Fruit fly (Drosophila melanogaster) Kc167 (cell line): Measurements from ENCODE around the gene CG11162.

Experiments used
- Myc ChIP-seq: fragments of >200 bp; optimal IDR thresholded peaks from 2 replicates; lab custom pipeline; 2017; ENCODE audit warnings: missing external identifiers
- Sin3A ChIP-seq: fragments of >200 bp; optimal IDR thresholded peaks from 2 replicates; lab custom pipeline; 2018; ENCODE audit warnings: missing external identifiers
- h ChIP-seq: fragments of >200 bp; optimal IDR thresholded peaks from 3 replicates; lab custom pipeline; 2018; ENCODE audit warnings: missing external identifiers
- insv ChIP-seq: fragments of >200 bp; optimal IDR thresholded peaks from 3 replicates; lab custom pipeline; 2018; ENCODE audit warnings: missing external identifiers
- psq ChIP-seq: fragments of >200 bp; optimal IDR thresholded peaks from 2 replicates; lab custom pipeline; 2017; ENCODE audit warnings: missing external identifiers
- ttk ChIP-seq: sonication (Bioruptor generic); optimal IDR thresholded peaks from 2 replicates; lab custom pipeline; 2017; ENCODE audit warnings: missing external identifiers

Gene CG11162

DNA sequence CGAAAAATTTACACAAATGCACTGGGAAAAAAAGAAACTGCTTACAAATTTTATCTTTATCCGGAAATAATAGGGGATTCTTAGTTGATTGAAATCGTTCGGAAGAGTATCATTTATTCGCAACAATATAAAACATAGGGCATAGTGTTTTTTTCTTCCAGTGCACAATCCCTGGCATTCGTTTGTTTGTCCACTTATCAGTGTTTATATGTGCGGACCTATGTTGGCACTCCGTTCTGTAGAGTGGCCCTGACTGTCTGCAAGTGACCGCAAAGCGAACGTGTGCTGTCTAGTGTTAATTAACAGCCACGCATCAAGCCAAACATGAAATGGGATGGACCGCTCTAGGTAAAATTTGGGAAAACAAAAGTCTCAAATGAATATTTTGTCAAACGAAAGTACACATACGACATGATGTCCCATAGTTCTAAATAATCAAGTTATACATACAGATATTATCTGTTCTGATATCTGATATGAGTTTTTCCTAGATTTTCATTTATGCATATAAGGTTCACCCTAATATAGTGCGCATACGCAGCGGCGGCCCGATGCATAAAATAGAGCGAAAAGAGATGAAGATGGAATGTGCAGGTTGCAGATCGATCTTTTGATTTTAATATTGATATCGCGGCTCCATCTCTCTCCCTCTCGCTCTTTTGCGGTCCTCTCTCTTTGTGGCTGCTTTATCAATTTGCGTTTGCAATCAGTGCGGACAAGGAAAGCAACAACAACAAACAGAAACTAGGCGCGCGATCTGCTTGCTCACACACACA is 35.4 kb upstream of the CG11162 start:
- TF ChIP-seq Myc (lab: Kevin White, UChicago) (no peak), ttk (lab: Kevin White, UChicago) (no peak), insv (lab: Kevin White, UChicago) (no peak), psq (lab: Kevin White, UChicago) (no peak), h (lab: Kevin White, UChicago) (no peak), Sin3A (no peak)

dm6 chrX:13641891-13642617 is 34.6 kb upstream of the CG11162 start:
- no peak for TF ChIP-seq Myc (lab: Kevin White, UChicago)
- no peak for TF ChIP-seq insv (lab: Kevin White, UChicago)
- no peak for TF ChIP-seq Sin3A
- no peak for TF ChIP-seq h (lab: Kevin White, UChicago)
- TF ChIP-seq psq (lab: Kevin White, UChicago), result no peak
- no peak for TF ChIP-seq ttk (lab: Kevin White, UChicago)

- TF ChIP-seq psq (lab: Kevin White, UChicago) (no peak), Myc (lab: Kevin White, UChicago) (no peak), h (lab: Kevin White, UChicago) (no peak), insv (lab: Kevin White, UChicago) (no peak), Sin3A (no peak)
These were observed 32.7 kb upstream of the CG11162 start for dm6 chrX:13643961-13644360.

DNA sequence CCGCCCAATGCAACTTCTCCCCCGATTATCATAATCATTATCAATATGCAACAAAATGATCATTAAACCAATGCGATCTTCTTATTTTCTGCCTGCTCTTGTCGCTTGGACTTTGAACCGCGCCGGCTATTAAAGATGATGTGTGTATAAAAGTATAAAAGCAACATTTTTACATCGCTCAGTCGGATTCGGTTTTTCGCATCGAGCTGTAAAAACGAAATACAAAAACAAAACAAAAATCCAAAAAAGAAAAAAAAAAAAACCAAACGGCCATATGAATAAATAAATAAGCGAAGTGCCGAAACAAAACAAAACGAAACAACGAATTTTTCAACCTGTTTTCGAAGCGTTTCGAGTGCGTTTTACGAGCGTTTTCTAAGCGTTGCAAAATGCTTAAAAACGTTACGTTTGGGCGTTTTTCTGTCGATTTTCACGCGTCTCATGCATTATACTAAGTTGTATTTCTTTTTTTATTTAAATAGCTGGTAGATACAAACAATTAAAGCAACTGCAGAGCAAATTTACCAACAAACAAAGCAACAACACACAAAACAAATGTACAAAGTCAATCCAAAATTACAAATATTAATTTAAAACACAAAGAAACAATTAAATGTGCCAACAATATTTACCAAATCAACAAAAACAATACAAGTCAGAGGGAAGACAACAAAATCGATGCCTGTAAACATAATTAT is 31.8 kb upstream of the CG11162 start:
- no peak for TF ChIP-seq h (lab: Kevin White, UChicago)
- no peak for TF ChIP-seq insv (lab: Kevin White, UChicago)
- no peak for TF ChIP-seq Sin3A
- TF ChIP-seq Myc (lab: Kevin White, UChicago), result no peak
- TF ChIP-seq psq (lab: Kevin White, UChicago), result no peak
- no peak for TF ChIP-seq ttk (lab: Kevin White, UChicago)

DNA sequence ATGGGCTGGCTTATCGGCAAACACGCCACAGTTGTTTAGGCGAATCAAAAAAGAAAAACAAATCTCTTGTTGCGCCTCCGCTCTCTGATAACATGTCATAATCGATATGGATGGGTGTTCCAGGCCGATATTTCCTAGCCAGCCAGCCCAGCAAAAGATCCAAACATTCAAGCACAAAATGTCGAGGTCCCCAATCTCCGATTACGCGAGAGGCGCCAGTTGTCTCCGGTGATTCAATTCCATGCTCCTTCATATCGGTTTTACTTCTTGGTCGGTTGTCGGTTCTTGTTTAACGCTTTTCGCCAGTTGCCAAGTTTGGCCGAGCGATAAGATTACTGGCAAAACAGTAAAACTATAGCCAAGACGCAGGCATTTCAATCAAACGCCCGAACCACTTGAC is 30.5 kb upstream of the CG11162 start:
- no peak for TF ChIP-seq Myc (lab: Kevin White, UChicago)

dm6 chrX:13648819-13649218 is 27.9 kb upstream of the CG11162 start:
- no peak for TF ChIP-seq insv (lab: Kevin White, UChicago)
- TF ChIP-seq psq (lab: Kevin White, UChicago), result no peak
- no peak for TF ChIP-seq ttk (lab: Kevin White, UChicago)
- no peak for TF ChIP-seq Myc (lab: Kevin White, UChicago)
- TF ChIP-seq h (lab: Kevin White, UChicago), result no peak
- TF ChIP-seq Sin3A, result no peak

dm6 chrX:13649801-13650200 is 26.9 kb upstream of the CG11162 start:
- TF ChIP-seq insv (lab: Kevin White, UChicago), result no peak
- no peak for TF ChIP-seq psq (lab: Kevin White, UChicago)
- no peak for TF ChIP-seq ttk (lab: Kevin White, UChicago)
- TF ChIP-seq Sin3A, result no peak
- no peak for TF ChIP-seq Myc (lab: Kevin White, UChicago)
- TF ChIP-seq h (lab: Kevin White, UChicago), result no peak

DNA sequence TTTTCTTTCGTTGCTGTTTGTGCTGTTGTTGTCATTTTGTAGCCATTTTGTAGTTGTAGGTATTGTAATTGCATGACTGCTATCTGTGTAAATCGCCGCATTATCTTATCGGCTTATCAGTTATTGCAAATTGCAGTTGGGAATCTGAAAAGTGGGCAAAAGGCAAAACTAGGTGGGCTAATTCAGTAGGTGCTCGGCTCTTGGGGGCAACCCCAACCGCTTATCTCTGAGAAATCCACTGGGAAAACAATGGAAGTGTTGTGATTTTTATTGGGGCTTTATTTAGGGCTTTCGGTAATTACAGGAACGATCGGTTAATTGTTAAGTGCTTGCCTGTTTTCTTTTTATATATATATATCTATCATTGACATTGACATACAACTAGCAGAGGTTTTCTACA is 25.5 kb upstream of the CG11162 start:
- TF ChIP-seq h (lab: Kevin White, UChicago), result no peak
- no peak for TF ChIP-seq insv (lab: Kevin White, UChicago)
- TF ChIP-seq Sin3A, result no peak

DNA sequence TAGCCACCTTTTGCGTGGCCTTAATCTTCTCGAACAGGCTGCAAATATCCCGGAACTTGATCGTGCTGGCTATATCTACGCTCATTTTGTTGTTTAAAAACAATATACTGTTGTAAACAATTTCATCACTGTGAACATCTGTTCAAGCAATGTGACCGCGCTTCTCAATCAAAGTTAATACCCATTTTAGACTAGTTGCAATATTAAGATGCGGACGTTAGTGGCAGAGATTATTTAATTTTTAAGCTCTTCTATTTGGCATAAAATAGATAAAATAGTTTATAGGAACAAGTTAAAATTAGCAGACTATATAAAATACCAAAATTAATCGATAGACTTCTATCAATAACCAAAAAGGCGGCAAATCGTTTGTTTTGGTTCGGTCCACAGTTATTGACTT is 9.0 kb upstream of the CG11162 start, which contains the start of the genes DNAlig4 and CG11164:
TSS of gene DNAlig4 (minus strand) at position 156 of the 400 bp plus-strand sequence.
TSS of gene CG11164 (plus strand) at position 359 of the 400 bp plus-strand sequence.
- no peak for TF ChIP-seq ttk (lab: Kevin White, UChicago)
- no peak for TF ChIP-seq Sin3A
- no peak for TF ChIP-seq h (lab: Kevin White, UChicago)

DNA sequence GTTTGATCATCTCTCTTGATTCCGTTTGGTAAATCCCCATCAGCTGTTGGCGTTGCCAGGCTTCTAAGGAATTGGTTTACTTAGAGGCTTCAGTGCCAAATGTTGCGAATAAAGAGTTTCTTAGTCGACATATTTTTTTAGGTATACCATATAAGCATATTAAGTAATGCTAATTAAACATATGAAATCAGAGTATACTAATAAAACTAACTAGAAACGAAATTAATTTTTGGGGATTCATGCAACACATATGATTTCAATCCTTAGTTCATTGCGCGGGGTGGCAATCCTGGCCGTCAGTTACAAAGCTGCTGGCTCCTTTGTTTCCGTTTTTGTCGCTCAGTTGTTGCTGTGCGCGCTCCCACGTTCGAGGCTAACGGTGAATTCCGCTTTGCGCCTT is 7.3 kb upstream of the CG11162 start, which contains the start of gene CG15760:
TSS of gene CG15760 (plus strand) at position 334 of the 400 bp plus-strand sequence.
- TF ChIP-seq psq (lab: Kevin White, UChicago), result no peak
- TF ChIP-seq ttk (lab: Kevin White, UChicago), result no peak
- no peak for TF ChIP-seq Myc (lab: Kevin White, UChicago)
- no peak for TF ChIP-seq Sin3A
- no peak for TF ChIP-seq insv (lab: Kevin White, UChicago)
- TF ChIP-seq h (lab: Kevin White, UChicago), result no peak

dm6 chrX:13670329-13670847 is 6.3 kb upstream of the CG11162 start:
- no peak for TF ChIP-seq Sin3A
- TF ChIP-seq Myc (lab: Kevin White, UChicago), result no peak
- TF ChIP-seq insv (lab: Kevin White, UChicago), result no peak
